Fruit fly (Drosophila melanogaster): ENCODE data around the gene CG43750.

CG43750 gene

dm6 chr2L:2365655-2366214, 24.8 kb downstream of the CG43750 start (continued):
- no peak for TF ChIP-seq CG9705 (GFP tag; optimal IDR thresholded peaks at IDR 0.05)
- TF ChIP-seq h (GFP tag; optimal IDR thresholded peaks at IDR 0.05), result peak; percentile 17
- no peak for TF ChIP-seq CG32264 (GFP tag; optimal IDR thresholded peaks at IDR 0.05)
- TF ChIP-seq GATAd (GFP tag; optimal IDR thresholded peaks at IDR 0.05), result no peak

dm6 chr2L:2365077-2365651, 25.3 kb downstream of the CG43750 start, which contains the start of the genes Rab5 and Axud1:
TSS of gene Rab5 (minus strand) at chr2L:2365273.
TSS of gene Axud1 (plus strand) at chr2L:2365345.
- TF ChIP-seq Hr78 (GFP tag; optimal IDR thresholded peaks at IDR 0.05) (no peak), dl (GFP tag; optimal IDR thresholded peaks at IDR 0.05; ENCODE audit: insufficient read depth in 1 of 2, partially characterized antibody in 2 of 2) (no peak), CrebA (GFP tag; optimal IDR thresholded peaks at IDR 0.05; ENCODE audit: borderline replicate concordance) (no peak), HLH106 (tag; optimal IDR thresholded peaks at IDR 0.05) (no peak), Dif (GFP tag; optimal IDR thresholded peaks at IDR 0.05; ENCODE audit: partially characterized antibody) (no peak), psq (GFP tag; optimal IDR thresholded peaks at IDR 0.05) (no peak), usp (GFP tag; optimal IDR thresholded peaks at IDR 0.05) (no peak), foxo (GFP tag; optimal IDR thresholded peaks at IDR 0.05) (no peak), dmrt93B (GFP tag; optimal IDR thresholded peaks at IDR 0.05) (no peak), Jra (GFP tag; optimal IDR thresholded peaks at IDR 0.05) (peak; percentile 45), fru (GFP tag; optimal IDR thresholded peaks at IDR 0.05) (peak; percentile 47), h (GFP tag; optimal IDR thresholded peaks at IDR 0.05) (peak; percentile 17), rgr (GFP tag; optimal IDR thresholded peaks at IDR 0.05) (no peak), brk (GFP tag; optimal IDR thresholded peaks at IDR 0.05) (peak; percentile 28), Myc (optimal IDR thresholded peaks at IDR 0.05) (no peak), sage (GFP tag; optimal IDR thresholded peaks at IDR 0.05) (no peak), Mio (GFP tag; optimal IDR thresholded peaks at IDR 0.05) (no peak), Hr83 (GFP tag; optimal IDR thresholded peaks at IDR 0.05; ENCODE audit: poor library complexity, severe bottlenecking) (peak; percentile 33), OdsH (GFP tag; optimal IDR thresholded peaks at IDR 0.05) (no peak), sv (GFP tag; optimal IDR thresholded peaks at IDR 0.05) (no peak), dsf (GFP tag; optimal IDR thresholded peaks at IDR 0.05; ENCODE audit: borderline replicate concordance) (no peak)

dm6 chr2L:2364200-2364754, 26.2 kb downstream of the CG43750 start:
- TF ChIP-seq br (GFP tag; optimal IDR thresholded peaks at IDR 0.05) (no peak), dl (GFP tag; optimal IDR thresholded peaks at IDR 0.05; ENCODE audit: insufficient read depth in 1 of 2, partially characterized antibody in 2 of 2) (peak; percentile 23 to 35), GATAd (GFP tag; optimal IDR thresholded peaks at IDR 0.05) (no peak), brk (GFP tag; optimal IDR thresholded peaks at IDR 0.05) (no peak), Dif (GFP tag; optimal IDR thresholded peaks at IDR 0.05; ENCODE audit: partially characterized antibody) (peak; percentile 55), rgr (GFP tag; optimal IDR thresholded peaks at IDR 0.05) (peak; percentile 6), pan (optimal IDR thresholded peaks at IDR 0.05) (no peak), foxo (GFP tag; optimal IDR thresholded peaks at IDR 0.05) (no peak), woc (GFP tag; optimal IDR thresholded peaks at IDR 0.05) (peak; percentile 71), Hr78 (GFP tag; optimal IDR thresholded peaks at IDR 0.05) (no peak), Hr83 (GFP tag; optimal IDR thresholded peaks at IDR 0.05; ENCODE audit: poor library complexity, severe bottlenecking) (peak; percentile 32)

- peak; percentile 92 for TF ChIP-seq OdsH (GFP tag; optimal IDR thresholded peaks at IDR 0.05)
- peak; percentile 97 for TF ChIP-seq Sp1 (GFP tag; optimal IDR thresholded peaks at IDR 0.05)
- TF ChIP-seq dmrt93B (GFP tag; optimal IDR thresholded peaks at IDR 0.05), result peak; percentile 91
- TF ChIP-seq Vsx2 (GFP tag; optimal IDR thresholded peaks at IDR 0.05; ENCODE audit: partially characterized antibody), result no peak
- TF ChIP-seq Hnf4 (GFP tag; optimal IDR thresholded peaks at IDR 0.05), result peak; percentile 82
- TF ChIP-seq sage (GFP tag; optimal IDR thresholded peaks at IDR 0.05), result peak; percentile 96
- TF ChIP-seq brk (GFP tag; optimal IDR thresholded peaks at IDR 0.05), result peak; percentile 93
- TF ChIP-seq rgr (GFP tag; optimal IDR thresholded peaks at IDR 0.05), result peak; percentile 96
- no peak for TF ChIP-seq Mio (GFP tag; optimal IDR thresholded peaks at IDR 0.05)
- TF ChIP-seq lola (GFP tag; optimal IDR thresholded peaks at IDR 0.05), result no peak
- no peak for TF ChIP-seq Dif (GFP tag; optimal IDR thresholded peaks at IDR 0.05; ENCODE audit: partially characterized antibody)
- TF ChIP-seq woc (GFP tag; optimal IDR thresholded peaks at IDR 0.05), result peak; percentile 78
- TF ChIP-seq usp (GFP tag; optimal IDR thresholded peaks at IDR 0.05), result no peak
- peak; percentile 93 for TF ChIP-seq fru (GFP tag; optimal IDR thresholded peaks at IDR 0.05)
- peak; percentile 94 for TF ChIP-seq Rel (GFP tag; optimal IDR thresholded peaks at IDR 0.05)
- peak; percentile 84 for TF ChIP-seq Rel (tag; optimal IDR thresholded peaks at IDR 0.05)
- TF ChIP-seq CG9705 (GFP tag; optimal IDR thresholded peaks at IDR 0.05), result peak; percentile 88
- TF ChIP-seq sv (GFP tag; optimal IDR thresholded peaks at IDR 0.05), result peak; percentile 85
- peak; percentile 51 for TF ChIP-seq Hr83 (GFP tag; optimal IDR thresholded peaks at IDR 0.05; ENCODE audit: poor library complexity, severe bottlenecking)
- no peak for TF ChIP-seq CrebA (GFP tag; optimal IDR thresholded peaks at IDR 0.05; ENCODE audit: borderline replicate concordance)
- TF ChIP-seq ey (GFP tag; optimal IDR thresholded peaks at IDR 0.05), result peak; percentile 91
- TF ChIP-seq CG32264 (GFP tag; optimal IDR thresholded peaks at IDR 0.05), result peak; percentile 65
- TF ChIP-seq psq (GFP tag; optimal IDR thresholded peaks at IDR 0.05), result peak; percentile 89
- no peak for TF ChIP-seq N (GFP tag; optimal IDR thresholded peaks at IDR 0.05)
- TF ChIP-seq GATAd (GFP tag; optimal IDR thresholded peaks at IDR 0.05), result no peak
- TF ChIP-seq Jra (GFP tag; optimal IDR thresholded peaks at IDR 0.05), result no peak
- TF ChIP-seq h (GFP tag; optimal IDR thresholded peaks at IDR 0.05), result peak; percentile 96
- TF ChIP-seq tai (GFP tag; optimal IDR thresholded peaks at IDR 0.05), result no peak
- no peak for TF ChIP-seq Hr78 (GFP tag; optimal IDR thresholded peaks at IDR 0.05)
- peak; percentile 97 for TF ChIP-seq HLH106 (tag; optimal IDR thresholded peaks at IDR 0.05)
- TF ChIP-seq br (GFP tag; optimal IDR thresholded peaks at IDR 0.05), result peak; percentile 84
- peak in 1 of 2 experiments; percentile 95 for TF ChIP-seq foxo (GFP tag; optimal IDR thresholded peaks at IDR 0.05)
- TF ChIP-seq dsf (GFP tag; optimal IDR thresholded peaks at IDR 0.05; ENCODE audit: borderline replicate concordance), result peak; percentile 41
Measured at dm6 chr2L:2363626-2364147, 26.8 kb downstream of the CG43750 start.

Data from whole organism, wandering third instar larva.